Worm (Caenorhabditis elegans): ENCODE measurements around the gene Y57G11C.8.
"Not testable (repeated sequence)": the region's sequence is repeated elsewhere in the genome, so short reads cannot be mapped to it uniquely, and the experiment has no call there.

DNA sequence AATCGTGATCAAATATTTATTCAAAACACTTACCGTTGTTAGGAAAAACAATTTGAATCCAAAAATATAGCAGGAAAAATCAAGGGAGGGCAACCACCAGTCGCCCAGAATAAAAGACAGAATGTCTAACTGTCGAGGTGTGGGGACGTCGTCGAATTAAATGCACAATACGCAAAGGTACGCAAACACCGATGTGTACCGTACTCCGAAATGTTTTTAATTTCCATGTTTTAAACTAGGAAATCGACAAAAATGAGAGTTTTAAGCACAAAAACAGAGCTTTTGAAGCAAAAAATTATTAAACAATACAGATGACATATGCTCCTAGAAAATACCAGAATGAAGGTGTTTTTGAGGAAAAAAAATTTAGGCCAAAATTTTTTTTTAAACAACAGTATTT, 7.2 kb upstream of the Y57G11C.8 start, which contains the start of gene Y57G11C.51:
- TF ChIP-seq T22C8.4 (GFP tag; IDR thresholded peaks at IDR 0.05); flt-1 (GFP tag; IDR thresholded peaks at IDR 0.05); med-1 (GFP tag; optimal IDR thresholded peaks at IDR 0.05; ENCODE audit: insufficient read depth); klf-2 (GFP tag; conservative IDR thresholded peaks at IDR 0.05): not testable (repeated sequence)

Data from whole organism, midembryonic.